Fruit fly (Drosophila melanogaster) whole organism, embryonic: ENCODE results near the gene CG31832.

Source experiments
- CG7271 ChIP-seq: fragments of 200-800 bp; sonication (Bioruptor generic); optimal IDR thresholded peaks from 2 replicates; lab custom pipeline; 2018; ENCODE audit warnings: missing biosample characterization, mild to moderate bottlenecking, missing genetic modification characterization, moderate library complexity
- Lpt ChIP-seq: fragments of >200 bp; optimal IDR thresholded peaks from 2 replicates; lab custom pipeline; 2018; ENCODE audit warnings: missing biosample characterization, missing genetic modification characterization
- bigmax ChIP-seq: fragments of 200-800 bp; sonication (Bioruptor generic); optimal IDR thresholded peaks from 2 replicates; lab custom pipeline; 2018; ENCODE audit warnings: missing biosample characterization, mild to moderate bottlenecking, missing genetic modification characterization
- caup ChIP-seq: fragments of 200-800 bp; sonication (Bioruptor generic); optimal IDR thresholded peaks from 3 replicates; lab custom pipeline; 2017; ENCODE audit warnings: missing biosample characterization, mild to moderate bottlenecking, missing genetic modification characterization, moderate library complexity; ENCODE audit not compliant: severe bottlenecking

dm6 chr2L:15035366-15035765 is 3.8 kb upstream of the CG31832 start, which contains the start of gene yellow-c:
- TF ChIP-seq Lpt (no peak), caup (no peak), CG7271 (tag; lab: Kevin White, UChicago) (no peak), bigmax (GFP tag; lab: Kevin White, UChicago) (no peak)
